Worm (Caenorhabditis elegans) whole organism, L4/young adult: Measurements from ENCODE around the gene enpl-1.
"Not testable (repeated sequence)": the region's sequence is repeated elsewhere in the genome, so short reads cannot be mapped to it uniquely, and the experiment has no call there.

Experiments
- W03F9.2 ChIP-seq: fragments of 150-350 bp; optimal IDR thresholded peaks from 2 replicates; lab custom pipeline; 2014; ENCODE audit warnings: missing biosample characterization, missing genetic modification characterization
- dao-5 ChIP-seq: sonication (generic microtip); optimal IDR thresholded peaks from 2 replicates; lab custom pipeline; 2016; ENCODE audit warnings: missing genotype, missing genetic modification characterization, moderate library complexity, missing compliant biosample characterization
- him-1 ChIP-seq: sonication (generic microtip); optimal IDR thresholded peaks from 2 replicates; lab custom pipeline; 2016; ENCODE audit warnings: missing genotype, missing genetic modification reagents, missing genetic modification characterization, missing compliant biosample characterization

enpl-1 gene

ce11 chrIV:11142314-11143227 is 23.5 kb downstream of the enpl-1 start, which contains the start of gene skih-2:
TSS of gene skih-2 (minus strand) at chrIV:11142364.
- TF ChIP-seq dao-5 (tag; lab: Kevin White, UChicago) (no peak), W03F9.2 (tag; lab: Kevin White, UChicago) (peak; percentile 14), him-1 (no peak)

ce11 chrIV:11143228-11143444 is 24.0 kb downstream of the enpl-1 start, which contains the start of gene F01G4.4:
TSS of gene F01G4.4 (plus strand) at chrIV:11143345.
- TF ChIP-seq dao-5 (tag; lab: Kevin White, UChicago) (no peak), W03F9.2 (tag; lab: Kevin White, UChicago) (no peak), him-1 (no peak)

- no peak for TF ChIP-seq W03F9.2 (tag; lab: Kevin White, UChicago)
- no peak for TF ChIP-seq him-1
- no peak for TF ChIP-seq dao-5 (tag; lab: Kevin White, UChicago)
Observed at ce11 chrIV:11145929-11146339, 26.8 kb downstream of the enpl-1 start.

- no peak for TF ChIP-seq him-1
- TF ChIP-seq W03F9.2 (tag; lab: Kevin White, UChicago): no peak
- TF ChIP-seq dao-5 (tag; lab: Kevin White, UChicago): no peak
Observed at ce11 chrIV:11146492-11146891, 27.4 kb downstream of the enpl-1 start.

ce11 chrIV:11146962-11147470 is 27.9 kb downstream of the enpl-1 start, which contains the start of gene pigq-1:
TSS of gene pigq-1 (minus strand) at chrIV:11147247.
- TF ChIP-seq W03F9.2 (tag; lab: Kevin White, UChicago) (no peak), dao-5 (tag; lab: Kevin White, UChicago) (peak; percentile 12), him-1 (no peak)

ce11 chrIV:11148788-11149366 is 29.8 kb downstream of the enpl-1 start:
- TF ChIP-seq dao-5 (tag; lab: Kevin White, UChicago): no peak
- TF ChIP-seq him-1: no peak
- peak; percentile 26 for TF ChIP-seq W03F9.2 (tag; lab: Kevin White, UChicago)

- TF ChIP-seq him-1: peak; percentile 40
- TF ChIP-seq W03F9.2 (tag; lab: Kevin White, UChicago): peak; percentile 92
- no peak for TF ChIP-seq dao-5 (tag; lab: Kevin White, UChicago)
Observed at ce11 chrIV:11149454-11150163, 30.5 kb downstream of the enpl-1 start, which contains the start of the genes F01G4.6 and pfd-1. TSS of gene F01G4.6 (minus strand) at chrIV:11149504. TSS of gene pfd-1 (plus strand) at chrIV:11150113.

- TF ChIP-seq him-1: no peak
- TF ChIP-seq dao-5 (tag; lab: Kevin White, UChicago): no peak
- TF ChIP-seq W03F9.2 (tag; lab: Kevin White, UChicago): no peak
Observed at ce11 chrIV:11150844-11151243, 31.7 kb downstream of the enpl-1 start, which contains the start of gene C08F8.2. TSS of gene C08F8.2 (plus strand) at chrIV:11150997.

- TF ChIP-seq W03F9.2 (tag; lab: Kevin White, UChicago); him-1; dao-5 (tag; lab: Kevin White, UChicago): not testable (repeated sequence)
Observed at ce11 chrIV:11154425-11155114, 35.5 kb downstream of the enpl-1 start, which contains the start of gene C08F8.3. TSS of gene C08F8.3 (plus strand) at chrIV:11155044.

ce11 chrIV:11156526-11156925 is 37.4 kb downstream of the enpl-1 start:
- TF ChIP-seq dao-5 (tag; lab: Kevin White, UChicago) (no peak), him-1 (no peak), W03F9.2 (tag; lab: Kevin White, UChicago) (no peak)

- TF ChIP-seq him-1 (no peak), W03F9.2 (tag; lab: Kevin White, UChicago) (no peak)
Observed at ce11 chrIV:11159886-11160285, 40.8 kb downstream of the enpl-1 start, which contains the start of gene mboa-4. TSS of gene mboa-4 (minus strand) at chrIV:11159986.

- no peak for TF ChIP-seq W03F9.2 (tag; lab: Kevin White, UChicago)
- no peak for TF ChIP-seq dao-5 (tag; lab: Kevin White, UChicago)
- TF ChIP-seq him-1: no peak
Observed at ce11 chrIV:11160707-11161106, 41.6 kb downstream of the enpl-1 start, which contains the start of gene C08F8.15. TSS of gene C08F8.15 (minus strand) at chrIV:11160807.

ce11 chrIV:11162451-11162850 is 43.4 kb downstream of the enpl-1 start, which contains the start of gene fbxb-9:
TSS of gene fbxb-9 (minus strand) at chrIV:11162551.
- no peak for TF ChIP-seq dao-5 (tag; lab: Kevin White, UChicago)
- no peak for TF ChIP-seq W03F9.2 (tag; lab: Kevin White, UChicago)
- TF ChIP-seq him-1: no peak
